Fruit fly (Drosophila melanogaster) whole organism, embryonic: ENCODE measurements around the gene CG1299.

ENCODE experiments used
- Ada2b ChIP-seq: fragments of 200-800 bp; sonication (Bioruptor generic); IDR thresholded peaks from 2 replicates; pipeline ENCODE4 v1.3.6; 2022; ENCODE audit warnings: missing biosample characterization, missing genetic modification characterization
- CG10543 ChIP-seq: fragments of 200-800 bp; sonication (Bioruptor generic); optimal IDR thresholded peaks from 3 replicates; lab custom pipeline; 2017; ENCODE audit warnings: missing biosample characterization, mild to moderate bottlenecking, missing genetic modification characterization, moderate library complexity
- CG12071 ChIP-seq: fragments of 200-800 bp; sonication (Bioruptor generic); optimal IDR thresholded peaks from 3 replicates; lab custom pipeline; 2018; ENCODE audit warnings: missing biosample characterization, mild to moderate bottlenecking, missing genetic modification characterization
- CG12769 ChIP-seq: fragments of 200-800 bp; sonication (Bioruptor generic); optimal IDR thresholded peaks from 2 replicates; lab custom pipeline; 2019; ENCODE audit warnings: missing biosample characterization, mild to moderate bottlenecking, missing genetic modification characterization, moderate library complexity
- CG12942 ChIP-seq: fragments of 200-800 bp; sonication (Bioruptor generic); optimal IDR thresholded peaks from 3 replicates; lab custom pipeline; 2016; ENCODE audit warnings: missing biosample characterization, missing genetic modification characterization
- CG16813 ChIP-seq: fragments of 200-800 bp; sonication (Bioruptor generic); IDR thresholded peaks from 3 replicates; pipeline ENCODE4 v1.3.6; 2022; ENCODE audit warnings: missing biosample characterization, missing genetic modification characterization; ENCODE audit not compliant: partially characterized antibody
- CG18262 ChIP-seq: fragments of 200-800 bp; optimal IDR thresholded peaks from 3 replicates; lab custom pipeline; 2019; ENCODE audit warnings: missing biosample characterization, mild to moderate bottlenecking, missing genetic modification characterization, moderate library complexity
- CG18599 ChIP-seq: fragments of 200-800 bp; sonication (Bioruptor generic); optimal IDR thresholded peaks from 3 replicates; lab custom pipeline; 2017; ENCODE audit warnings: missing biosample characterization, missing genetic modification characterization, mild to moderate bottlenecking, moderate library complexity, missing genetic modification reagents
- CG2875 ChIP-seq: fragments of 200-800 bp; sonication (Bioruptor generic); optimal IDR thresholded peaks from 2 replicates; lab custom pipeline; 2017; ENCODE audit warnings: missing biosample characterization, mild to moderate bottlenecking, missing genetic modification characterization, missing genetic modification reagents
- CG31365 ChIP-seq: fragments of 200-800 bp; sonication (Bioruptor generic); optimal IDR thresholded peaks from 2 replicates; lab custom pipeline; 2018; ENCODE audit warnings: missing biosample characterization, mild to moderate bottlenecking, missing genetic modification characterization
- CG6254 ChIP-seq: fragments of 200-800 bp; sonication (Bioruptor generic); optimal IDR thresholded peaks from 3 replicates; lab custom pipeline; 2017; ENCODE audit warnings: mild to moderate bottlenecking, missing biosample characterization, missing genetic modification reagents, missing genetic modification characterization
- CG6689 ChIP-seq: fragments of 200-800 bp; sonication (Bioruptor generic); IDR thresholded peaks from 2 replicates; pipeline ENCODE4 v1.3.6; 2022; ENCODE audit warnings: missing biosample characterization, missing genetic modification characterization
- CG6813 ChIP-seq: fragments of 200-800 bp; sonication (Bioruptor generic); optimal IDR thresholded peaks from 2 replicates; lab custom pipeline; 2017; ENCODE audit warnings: missing biosample characterization, missing genetic modification characterization, mild to moderate bottlenecking, moderate library complexity, missing genetic modification reagents
- Ets65A ChIP-seq: fragments of 200-800 bp; sonication (Bioruptor generic); peaks from one replicate; lab custom pipeline; 2016; ENCODE audit warnings: missing biosample characterization, missing genetic modification characterization
- Ets97D ChIP-seq: fragments of 200-800 bp; sonication (Bioruptor generic); optimal IDR thresholded peaks from 3 replicates; lab custom pipeline; 2016; ENCODE audit warnings: missing biosample characterization, missing genetic modification characterization
- HLHmδ ChIP-seq: fragments of 200-800 bp; sonication (Bioruptor generic); optimal IDR thresholded peaks from 2 replicates; lab custom pipeline; 2018; ENCODE audit warnings: missing biosample characterization, mild to moderate bottlenecking, missing genetic modification characterization, moderate library complexity
- Hr78 ChIP-seq, 2 experiments: fragments of 200-800 bp in 1 of 2; fragments of >200 bp in 1 of 2; sonication (Bioruptor generic) in 1 of 2; optimal IDR thresholded peaks; 2 replicates each; lab custom pipeline; 2017 to 2019; ENCODE audit warnings: missing biosample characterization in 2 of 2, missing genetic modification characterization in 2 of 2, mild to moderate bottlenecking in 1 of 2, moderate library complexity in 1 of 2
- Med ChIP-seq: fragments of 200-800 bp; sonication (Bioruptor generic); peaks from one replicate; lab custom pipeline; 2016; ENCODE audit warnings: missing biosample characterization, missing genetic modification characterization, mild to moderate bottlenecking, inconsistent platforms, moderate library complexity
- Sox102F ChIP-seq: fragments of 200-800 bp; sonication (Bioruptor generic); optimal IDR thresholded peaks from 2 replicates; lab custom pipeline; 2018; ENCODE audit warnings: missing biosample characterization, mild to moderate bottlenecking, missing genetic modification characterization, moderate library complexity
- Spps ChIP-seq: fragments of 200-800 bp; sonication (Bioruptor generic); optimal IDR thresholded peaks from 2 replicates; lab custom pipeline; 2018; ENCODE audit warnings: missing biosample characterization, mild to moderate bottlenecking, missing genetic modification characterization
- Xbp1 ChIP-seq: fragments of 200-800 bp; sonication (Bioruptor generic); optimal IDR thresholded peaks from 3 replicates; lab custom pipeline; 2016; ENCODE audit warnings: missing biosample characterization, mild to moderate bottlenecking, missing genetic modification characterization
- ab ChIP-seq: fragments of 200-800 bp; sonication (Bioruptor generic); optimal IDR thresholded peaks from 2 replicates; lab custom pipeline; 2016; ENCODE audit warnings: missing biosample characterization, missing genetic modification characterization
- ap ChIP-seq: fragments of 200-800 bp; sonication (Bioruptor generic); IDR thresholded peaks from 2 replicates; pipeline ENCODE4 v1.3.6; 2022; ENCODE audit warnings: missing biosample characterization, missing genetic modification characterization
- ara ChIP-seq: fragments of 200-800 bp; sonication (Bioruptor generic); IDR thresholded peaks from 2 replicates; pipeline ENCODE4 v1.3.6; 2022; ENCODE audit warnings: missing biosample characterization, missing genetic modification characterization
- bcd ChIP-seq: fragments of 200-800 bp; sonication (Bioruptor generic); optimal IDR thresholded peaks from 2 replicates; lab custom pipeline; 2017; ENCODE audit warnings: missing biosample characterization, mild to moderate bottlenecking, missing genetic modification characterization
- crol ChIP-seq: fragments of 200-800 bp; sonication (Bioruptor generic); IDR thresholded peaks from 2 replicates; pipeline ENCODE4 v1.3.6; 2022; ENCODE audit warnings: missing biosample characterization, missing genetic modification characterization
- danr ChIP-seq: fragments of 200-800 bp; sonication (Bioruptor generic); IDR thresholded peaks from 2 replicates; pipeline ENCODE4 v1.3.6; 2022; ENCODE audit warnings: missing biosample characterization, missing genetic modification characterization
- dimm ChIP-seq: fragments of 200-800 bp; sonication (Bioruptor generic); IDR thresholded peaks from 2 replicates; pipeline ENCODE4 v1.3.6; 2022; ENCODE audit warnings: missing biosample characterization, missing genetic modification characterization
- dmrt99B ChIP-seq: fragments of 200-800 bp; sonication (Bioruptor generic); optimal IDR thresholded peaks from 2 replicates; lab custom pipeline; 2018; ENCODE audit warnings: missing biosample characterization, mild to moderate bottlenecking, missing genetic modification characterization, moderate library complexity
- exex ChIP-seq: fragments of 200-800 bp; sonication (Bioruptor generic); optimal IDR thresholded peaks from 4 replicates; lab custom pipeline; 2018; ENCODE audit warnings: missing biosample characterization, mild to moderate bottlenecking, missing genetic modification characterization, moderate library complexity
- fru ChIP-seq: fragments of >200 bp; optimal IDR thresholded peaks from 2 replicates; lab custom pipeline; 2017
- gem ChIP-seq: fragments of 200-800 bp; sonication (Bioruptor generic); optimal IDR thresholded peaks from 2 replicates; lab custom pipeline; 2019; ENCODE audit warnings: missing biosample characterization, mild to moderate bottlenecking, missing genetic modification characterization, moderate library complexity
- grau ChIP-seq: fragments of 200-800 bp; optimal IDR thresholded peaks from 3 replicates; lab custom pipeline; 2019; ENCODE audit warnings: missing biosample characterization, mild to moderate bottlenecking, missing genetic modification characterization, moderate library complexity
- hkb ChIP-seq, 2 experiments: fragments of 200-800 bp in 1 of 2; fragments of >200 bp in 1 of 2; sonication (Bioruptor generic) in 1 of 2; IDR thresholded peaks in 1 of 2; optimal IDR thresholded peaks in 1 of 2; 2 replicates each; pipeline versions ENCODE4 v1.3.6 to Lab custom; 2017 to 2022; ENCODE audit warnings: missing biosample characterization in 1 of 2, missing genetic modification characterization in 1 of 2
- kni ChIP-seq: fragments of 200-800 bp; sonication (Bioruptor generic); optimal IDR thresholded peaks from 3 replicates; lab custom pipeline; 2017; ENCODE audit warnings: mild to moderate bottlenecking, missing biosample characterization, missing genetic modification reagents, missing genetic modification characterization
- lov ChIP-seq, 2 experiments: fragments of 200-800 bp in 1 of 2; fragments of >200 bp in 1 of 2; sonication (Bioruptor generic) in 1 of 2; IDR thresholded peaks in 1 of 2; optimal IDR thresholded peaks in 1 of 2; 2 replicates in 1 of 2; 3 replicates in 1 of 2; pipeline versions ENCODE4 v1.3.6 to Lab custom; 2017 to 2022; ENCODE audit warnings: missing biosample characterization in 1 of 2, missing genetic modification characterization in 1 of 2
- mirr ChIP-seq: fragments of 200-800 bp; sonication (Bioruptor generic); optimal IDR thresholded peaks from 3 replicates; lab custom pipeline; 2018; ENCODE audit warnings: missing biosample characterization, mild to moderate bottlenecking, missing genetic modification characterization
- onecut ChIP-seq: fragments of 200-800 bp; sonication (Bioruptor generic); IDR thresholded peaks from 2 replicates; pipeline ENCODE4 v1.3.6; 2022; ENCODE audit warnings: missing biosample characterization, missing genetic modification characterization
- otp ChIP-seq: fragments of 200-800 bp; sonication (Bioruptor generic); IDR thresholded peaks from 3 replicates; pipeline ENCODE4, ENCODE4 v1.3.6; 2022; ENCODE audit warnings: missing biosample characterization, missing genetic modification characterization
- pfk ChIP-seq: fragments of 200-800 bp; sonication (Bioruptor generic); optimal IDR thresholded peaks from 2 replicates; lab custom pipeline; 2018; ENCODE audit warnings: missing biosample characterization, mild to moderate bottlenecking, missing genetic modification characterization, moderate library complexity
- pros ChIP-seq: fragments of 200-800 bp; sonication (Bioruptor generic); optimal IDR thresholded peaks from 3 replicates; lab custom pipeline; 2019; ENCODE audit warnings: missing biosample characterization, mild to moderate bottlenecking, missing genetic modification characterization, moderate library complexity
- psq ChIP-seq: fragments of 200-800 bp; sonication (Bioruptor generic); optimal IDR thresholded peaks from 2 replicates; lab custom pipeline; 2017; ENCODE audit warnings: missing biosample characterization, missing genetic modification characterization
- ranshi ChIP-seq: fragments of 200-800 bp; sonication (Bioruptor generic); IDR thresholded peaks from 2 replicates; pipeline ENCODE4 v1.3.6; 2022; ENCODE audit warnings: missing biosample characterization, missing genetic modification characterization
- ro ChIP-seq: fragments of 200-800 bp; sonication (Bioruptor generic); IDR thresholded peaks from 2 replicates; pipeline ENCODE4 v1.3.6; 2022; ENCODE audit warnings: missing biosample characterization, missing genetic modification characterization
- row ChIP-seq: fragments of 200-800 bp; sonication (Bioruptor generic); IDR thresholded peaks from 3 replicates; pipeline ENCODE4 v1.3.6; 2022; ENCODE audit warnings: missing biosample characterization, missing genetic modification characterization
- so ChIP-seq: fragments of 200-800 bp; sonication (Bioruptor generic); IDR thresholded peaks from 3 replicates; pipeline ENCODE4 v1.3.6; 2022; ENCODE audit warnings: missing biosample characterization, missing genetic modification characterization
- twi ChIP-seq: fragments of 200-800 bp; optimal IDR thresholded peaks from 2 replicates; lab custom pipeline; 2019; ENCODE audit warnings: missing biosample characterization, mild to moderate bottlenecking, missing genetic modification characterization, moderate library complexity
- zfh1 ChIP-seq: fragments of 200-800 bp; sonication (Bioruptor generic); IDR thresholded peaks from 3 replicates; pipeline ENCODE4 v1.3.6; 2022; ENCODE audit warnings: missing biosample characterization, missing genetic modification characterization

The CG1299 gene

DNA sequence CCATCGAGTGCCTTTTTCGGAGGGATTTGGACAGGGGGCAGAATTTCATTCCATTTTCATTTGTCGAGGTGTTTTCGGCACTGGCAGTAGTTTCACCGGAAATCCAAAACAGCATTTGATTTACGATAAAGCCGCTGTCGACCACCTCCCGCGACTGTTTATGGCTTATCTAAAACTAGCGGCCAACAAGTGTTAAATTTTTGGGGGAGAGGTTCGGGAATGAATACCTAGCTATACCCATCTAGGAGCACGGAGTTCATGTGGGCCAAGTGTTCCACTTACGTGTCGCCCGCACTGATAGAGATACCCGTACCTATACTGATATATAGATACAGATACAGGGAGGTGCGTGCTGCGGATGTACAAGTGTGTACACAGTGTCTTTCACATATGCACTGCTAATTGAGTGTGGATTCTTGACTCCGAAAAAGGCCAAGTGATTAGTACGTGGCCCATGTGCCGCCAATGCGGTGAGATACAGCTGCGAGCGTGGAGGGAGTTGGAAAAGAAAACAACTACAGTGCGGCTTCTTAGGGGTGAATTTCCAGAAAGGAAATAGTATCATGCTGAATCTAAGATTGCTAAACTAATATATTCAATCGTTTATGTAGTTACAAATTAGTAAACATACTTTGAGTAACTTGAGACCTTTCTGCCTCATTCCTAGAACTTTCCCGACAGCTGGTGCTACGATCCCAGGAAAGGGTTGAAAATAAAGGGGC lies 28.7 kb upstream of the CG1299 start (continued):
- TF ChIP-seq zfh1 (GFP tag; lab: Robert Waterston, UW) (no peak), exex (tag; lab: Kevin White, UChicago) (peak; percentile 49), CG18262 (tag; lab: Kevin White, UChicago) (peak; percentile 27), danr (GFP tag; lab: Robert Waterston, UW) (no peak), pros (GFP tag; lab: Kevin White, UChicago) (peak; percentile 39), mirr (GFP tag; lab: Kevin White, UChicago) (peak; percentile 71), hkb (optimal IDR thresholded peaks at IDR 0.05; lab: Kevin White, UChicago) (no peak), hkb (GFP tag; IDR thresholded peaks at IDR 0.05; lab: Robert Waterston, UW) (0 out of 2 replicates have a peak, but pooled peaks have one; percentile 7), bcd (GFP tag; lab: Kevin White, UChicago) (peak; percentile 9), Sox102F (GFP tag; lab: Kevin White, UChicago) (peak; percentile 6), grau (tag; lab: Kevin White, UChicago) (peak; percentile 82), dimm (GFP tag; lab: Robert Waterston, UW) (no peak), Xbp1 (GFP tag; lab: Kevin White, UChicago) (peak; percentile 32), CG12071 (peak; percentile 14), CG2875 (GFP tag; lab: Kevin White, UChicago) (no peak), otp (GFP tag; lab: Robert Waterston, UW) (peak; percentile 50; the same call in 1 of the 3 replicates), CG6813 (peak; percentile 23), ap (GFP tag; lab: Robert Waterston, UW) (no peak), onecut (GFP tag; lab: Robert Waterston, UW) (no peak), CG12942 (GFP tag; lab: Kevin White, UChicago) (no peak), dmrt99B (tag; lab: Kevin White, UChicago) (peak; percentile 5), CG31365 (no peak), CG18599 (GFP tag; lab: Kevin White, UChicago) (peak; percentile 12), crol (GFP tag; lab: Robert Waterston, UW) (0 out of 2 replicates have a peak, but pooled peaks have one; percentile 12), CG16813 (GFP tag; lab: Robert Waterston, UW) (no peak), Ets65A (GFP tag; lab: Kevin White, UChicago) (peak; percentile 32), CG6689 (GFP tag; lab: Robert Waterston, UW) (0 out of 2 replicates have a peak, but pooled peaks have one; percentile 11), Ets97D (peak; percentile 4), psq (GFP tag; lab: Kevin White, UChicago) (no peak), lov (optimal IDR thresholded peaks at IDR 0.05; lab: Kevin White, UChicago) (no peak), lov (GFP tag; IDR thresholded peaks at IDR 0.05; lab: Robert Waterston, UW) (0 out of 3 replicates have a peak, but pooled peaks have one; percentile 7), row (GFP tag; lab: Robert Waterston, UW) (peak; percentile 30; the same call in 1 of the 3 replicates), ro (no peak), ab (GFP tag; lab: Kevin White, UChicago) (no peak), Hr78 (GFP tag; optimal IDR thresholded peaks at IDR 0.05; lab: Kevin White, UChicago) (peak in 1 of 2 experiments; percentile 76), fru (lab: Kevin White, UChicago) (no peak), pfk (peak; percentile 24), Ada2b (GFP tag; lab: Robert Waterston, UW) (no peak), ara (GFP tag; lab: Robert Waterston, UW) (0 out of 2 replicates have a peak, but pooled peaks have one; percentile 20), kni (GFP tag; lab: Kevin White, UChicago) (peak; percentile 95), ranshi (GFP tag; lab: Robert Waterston, UW) (no peak), twi (tag; lab: Kevin White, UChicago) (peak; percentile 88), Med (GFP tag; lab: Kevin White, UChicago) (peak; percentile 38), Spps (tag; lab: Kevin White, UChicago) (no peak), CG12769 (tag; lab: Kevin White, UChicago) (peak; percentile 63), CG6254 (GFP tag; lab: Kevin White, UChicago) (peak; percentile 23), gem (tag; lab: Kevin White, UChicago) (peak; percentile 17), HLHmδ (GFP tag; lab: Kevin White, UChicago) (peak; percentile 81), CG10543 (GFP tag; lab: Kevin White, UChicago) (peak; percentile 23), so (0 out of 3 replicates have a peak, but pooled peaks have one; percentile 11)
